Fruit fly (Drosophila melanogaster): ENCODE measurements around the gene Pak3.
A peak's percentile ranks its signal among the peaks of the same experiment; 100 is the strongest.

The Pak3 gene

DNA sequence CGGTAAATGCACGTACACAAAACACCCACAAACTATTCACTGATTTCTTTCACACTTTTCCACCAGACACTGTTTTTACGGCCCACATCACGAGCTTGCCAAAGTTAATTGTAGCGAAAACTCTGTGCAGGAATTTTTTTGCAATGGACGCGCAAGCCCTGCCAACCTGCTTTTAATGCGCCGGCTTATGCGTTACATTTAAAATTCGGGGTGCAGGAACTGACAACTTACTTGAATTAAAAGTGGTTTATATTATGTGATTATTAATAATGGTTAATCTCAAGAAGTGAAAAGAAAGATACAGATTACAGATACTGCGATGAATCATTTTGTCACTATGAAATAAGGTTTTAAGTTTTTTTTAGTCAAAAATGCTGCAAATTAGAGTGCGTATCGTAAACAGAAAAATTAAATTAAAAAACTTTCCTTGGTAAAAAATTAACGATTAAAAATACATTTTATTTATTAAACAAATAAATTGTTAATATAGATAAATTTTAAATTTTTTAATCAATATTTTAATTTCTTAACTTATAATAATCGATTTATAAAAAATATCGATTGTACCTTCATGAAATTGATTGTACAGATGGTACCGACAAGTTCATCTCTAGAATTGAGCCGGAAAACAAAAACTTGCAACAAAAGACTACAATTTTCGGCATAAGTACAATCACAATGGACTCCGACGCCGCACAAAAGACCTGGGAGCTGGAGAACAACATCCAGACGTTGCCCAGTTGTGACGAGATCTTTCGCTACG, 16.1 kb upstream of the Pak3 start, which contains the start of the genes CG42232 and CSN5:
CG42232 (minus strand) TSS at position 163 of the 763 bp plus-strand sequence.
CSN5 (plus strand) TSS at position 599 of the 763 bp plus-strand sequence.
- no peak for TF ChIP-seq noc (tag; optimal IDR thresholded peaks at IDR 0.05)

DNA sequence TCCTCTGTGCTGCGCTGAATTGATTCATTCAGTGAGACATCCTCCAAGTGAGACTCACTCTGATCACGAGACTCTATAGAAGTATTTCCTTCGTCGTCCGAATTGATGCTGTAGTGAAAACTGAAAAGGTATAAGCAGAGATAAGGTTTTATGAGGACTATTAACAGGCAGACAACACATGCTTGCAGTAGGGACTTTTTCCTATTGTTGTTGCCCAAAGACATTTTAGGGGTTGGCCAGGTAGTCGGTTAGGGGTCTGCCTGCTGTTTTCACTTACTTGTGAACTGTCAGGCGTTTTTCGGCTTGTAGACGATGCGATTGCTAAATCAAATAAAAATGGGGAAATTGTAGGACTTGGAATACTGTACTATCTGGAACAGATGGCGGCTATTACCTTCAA, 14.9 kb upstream of the Pak3 start:
- no peak for TF ChIP-seq noc (tag; optimal IDR thresholded peaks at IDR 0.05)

DNA sequence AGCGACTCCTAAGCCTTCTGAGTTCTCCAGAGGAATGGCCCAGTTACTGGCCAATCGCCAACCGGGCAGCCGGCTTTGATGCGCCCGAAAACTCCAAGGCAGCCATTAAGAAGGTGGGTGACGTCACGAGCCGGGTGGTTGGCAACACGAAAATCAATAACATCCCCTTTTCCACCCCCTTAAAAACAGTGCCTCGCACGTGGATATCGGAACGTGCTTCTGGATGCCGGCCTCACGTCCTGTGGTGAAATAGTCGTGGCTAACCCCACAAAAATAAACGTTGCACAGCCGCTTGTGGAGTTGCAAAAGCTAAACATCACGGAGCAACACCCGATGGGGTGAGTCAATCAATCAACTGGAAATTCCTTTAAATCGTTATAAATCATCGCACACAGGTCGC, 3.0 kb upstream of the Pak3 start:
- TF ChIP-seq noc (tag; optimal IDR thresholded peaks at IDR 0.05) = no peak

DNA sequence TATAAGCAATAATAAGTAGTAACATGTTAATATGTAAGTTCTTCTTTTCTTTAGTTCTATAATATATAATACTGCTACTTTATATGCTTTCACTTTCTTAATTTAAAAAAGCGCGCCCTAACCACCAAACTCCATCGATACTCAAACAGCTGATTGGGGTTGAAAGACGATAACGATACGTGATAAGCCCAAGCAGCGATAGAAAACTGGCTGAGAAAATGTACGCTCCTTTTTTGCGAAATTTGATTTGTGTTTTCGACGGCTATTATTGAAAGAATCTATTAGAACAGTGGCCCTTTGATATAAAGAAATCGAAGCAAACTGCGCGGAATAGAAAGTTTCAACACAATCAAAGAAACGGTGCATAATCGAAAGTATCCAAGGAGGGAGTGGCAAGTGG, 2.3 kb upstream of the Pak3 start, which contains the start of gene CG14883:
CG14883 (plus strand) TSS at position 178 of the 400 bp plus-strand sequence.
- no peak for TF ChIP-seq noc (tag; optimal IDR thresholded peaks at IDR 0.05)

DNA sequence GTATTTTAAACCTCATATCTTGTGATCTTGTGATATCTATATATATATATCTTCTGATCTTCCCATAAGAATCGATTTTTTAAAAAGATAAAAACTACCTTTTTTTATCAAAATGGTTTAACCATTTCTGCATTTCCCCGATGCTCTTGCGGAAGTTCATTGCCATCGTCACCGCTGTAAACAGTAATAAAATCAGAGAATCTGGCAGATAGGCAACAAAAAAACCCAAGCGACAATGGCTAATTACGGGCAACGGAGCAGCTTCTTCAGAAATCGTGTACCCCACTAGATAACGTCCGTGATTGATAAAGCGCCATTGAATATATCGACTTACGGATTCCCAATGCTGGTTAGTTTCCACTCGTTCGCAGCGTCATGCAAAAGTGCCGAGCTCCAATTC, 571 bp upstream of the Pak3 start, which contains the start of gene CG10405:
CG10405 (plus strand) TSS at position 301 of the 400 bp plus-strand sequence.
- TF ChIP-seq noc (tag; optimal IDR thresholded peaks at IDR 0.05) = no peak

DNA sequence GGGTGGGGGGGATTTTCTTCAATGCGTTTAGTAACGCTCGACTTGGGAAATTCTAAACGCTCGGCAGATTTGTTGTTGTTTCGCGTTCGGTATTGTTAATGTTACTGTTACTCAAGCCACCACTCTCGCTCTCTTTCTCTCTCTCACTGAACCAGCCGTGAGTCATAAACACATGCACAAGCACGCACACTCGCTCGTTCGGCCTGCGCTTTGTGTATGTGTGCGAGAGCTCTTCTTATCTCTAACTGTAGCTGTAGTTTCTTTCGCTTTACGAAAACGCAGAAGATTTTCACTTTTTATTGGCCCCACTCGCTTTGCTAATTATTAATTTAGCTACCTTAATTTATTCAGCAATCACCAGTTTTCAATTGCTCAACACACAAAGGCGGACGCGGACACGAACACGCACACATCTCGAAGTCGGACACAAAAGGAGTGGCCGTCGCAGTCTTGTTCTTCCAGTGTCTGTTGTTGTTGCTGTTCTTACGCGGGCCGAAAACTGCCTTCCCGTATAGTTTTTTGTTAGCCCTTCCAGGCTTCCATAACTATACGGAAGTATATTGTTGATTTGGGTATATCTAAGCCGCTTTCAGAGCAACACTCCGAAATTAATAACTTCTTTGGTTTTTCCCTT, 550 bp downstream of the Pak3 start:
- TF ChIP-seq noc (tag; optimal IDR thresholded peaks at IDR 0.05) = no peak

DNA sequence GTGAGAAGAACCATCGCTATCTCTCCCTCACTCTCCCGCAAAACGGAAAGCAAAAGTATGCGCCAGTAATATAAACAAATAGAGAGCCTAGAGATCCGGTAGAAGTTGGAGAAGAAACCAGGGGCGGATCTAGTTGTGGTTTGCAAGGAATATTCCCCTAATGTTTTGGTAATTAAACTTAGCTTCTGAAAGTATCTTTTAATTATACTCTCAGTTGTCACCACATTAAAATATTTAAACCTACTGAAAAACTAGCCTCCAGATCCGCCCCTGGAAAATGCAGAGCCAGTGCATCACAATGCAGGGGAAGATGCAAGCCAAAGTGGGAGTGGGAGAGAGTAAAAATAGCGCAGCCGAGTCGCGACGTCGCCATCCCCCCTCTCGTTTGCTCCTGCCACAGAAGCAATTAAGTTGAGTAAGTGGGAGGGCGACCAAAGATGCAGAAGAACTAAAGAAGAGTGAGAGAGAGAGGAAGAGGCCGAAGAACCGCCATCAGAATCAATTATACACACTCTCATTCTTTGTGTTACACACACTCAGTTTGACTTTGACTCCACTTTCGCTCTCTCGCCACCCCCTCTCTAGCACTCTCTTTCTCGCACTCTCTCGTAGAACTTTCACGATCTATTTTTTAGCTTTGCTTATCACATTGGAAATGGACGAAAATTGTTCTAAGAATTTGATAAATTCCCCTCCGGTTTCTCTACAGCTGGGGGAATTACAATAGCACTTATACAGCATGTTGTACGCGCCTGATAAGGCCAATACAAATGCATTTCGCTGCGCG, 4.2 kb downstream of the Pak3 start:
- peak; percentile 84 for TF ChIP-seq noc (tag; optimal IDR thresholded peaks at IDR 0.05)

DNA sequence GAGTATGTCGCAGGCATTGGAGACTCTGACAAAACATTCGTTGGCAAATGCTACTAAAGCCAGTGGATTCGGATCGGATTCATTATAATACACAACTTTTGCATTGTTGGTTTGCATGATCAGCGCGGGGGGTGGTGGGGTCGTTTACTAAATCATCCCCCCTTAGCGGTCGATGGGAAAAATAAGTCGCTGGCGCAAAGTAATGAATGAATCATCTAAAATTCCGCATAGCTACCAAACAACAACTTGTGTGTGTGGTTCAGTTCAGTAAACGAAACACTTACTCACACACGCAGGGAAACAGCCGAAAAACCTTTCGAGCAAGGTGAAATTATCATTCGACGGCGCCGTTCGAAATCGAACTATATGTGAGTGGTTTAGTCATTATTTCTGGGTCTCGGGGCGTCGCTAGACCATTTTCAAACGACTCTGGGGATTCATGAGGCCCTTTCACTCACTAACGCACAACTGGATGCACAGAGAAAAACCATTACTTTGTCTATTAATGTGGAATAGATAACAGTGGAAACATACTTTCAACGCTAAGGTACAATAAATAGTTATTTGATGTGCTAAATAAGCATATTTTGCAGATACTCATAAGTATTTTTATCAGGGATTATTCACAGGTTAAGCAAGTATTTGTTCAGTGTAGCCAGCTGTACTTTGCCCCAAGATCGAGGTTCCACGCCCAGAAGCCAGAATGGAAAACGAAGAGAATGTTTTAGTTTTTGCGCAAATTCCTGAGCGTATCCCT, 5.1 kb downstream of the Pak3 start:
- TF ChIP-seq noc (tag; optimal IDR thresholded peaks at IDR 0.05) = peak; percentile 80

DNA sequence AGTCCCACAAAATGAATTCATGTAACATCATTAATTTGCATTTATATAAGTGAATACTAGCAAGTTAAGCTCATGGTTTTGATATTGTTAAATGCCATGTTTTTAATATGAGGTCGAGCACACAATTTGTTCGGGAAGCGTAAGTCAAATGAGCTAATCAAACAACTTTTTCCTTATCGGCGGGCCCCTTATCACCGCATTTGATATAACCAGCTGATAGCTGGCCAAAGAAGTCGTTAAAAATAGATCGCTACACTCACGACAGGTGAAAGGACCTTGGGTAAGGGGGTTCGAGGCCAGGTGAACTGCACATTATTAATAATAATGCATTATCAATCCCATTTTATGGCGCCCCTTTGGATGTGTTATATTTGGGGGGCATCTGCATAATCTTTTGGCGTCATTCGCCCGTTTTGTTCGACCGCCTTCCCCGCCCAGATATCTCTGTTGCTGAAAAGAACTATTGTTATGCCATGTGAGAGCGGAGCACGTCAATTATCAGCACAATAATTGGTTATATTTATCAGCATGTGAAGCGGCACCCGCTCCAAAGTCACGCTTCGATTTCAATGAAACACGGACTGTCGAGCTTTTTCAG, 6.1 kb downstream of the Pak3 start:
- no peak for TF ChIP-seq noc (tag; optimal IDR thresholded peaks at IDR 0.05)

DNA sequence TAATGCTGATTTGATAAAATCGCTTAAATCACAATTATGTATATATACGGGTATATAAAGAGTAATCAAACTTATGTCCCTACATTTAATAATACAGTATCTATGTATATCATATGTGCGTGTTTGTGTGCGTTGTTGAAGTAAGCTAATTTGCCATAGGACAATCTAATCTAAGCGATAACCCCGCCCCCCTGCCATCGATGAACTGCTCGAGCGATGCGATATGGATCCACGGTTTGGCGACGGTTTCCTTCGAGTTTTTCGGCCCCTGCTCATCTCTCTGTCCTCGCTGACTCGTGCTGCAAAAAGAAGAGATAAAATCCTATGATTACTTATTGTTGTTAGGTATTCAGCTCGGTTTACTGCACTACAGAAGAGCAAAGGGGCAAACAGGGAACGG, 6.8 kb downstream of the Pak3 start:
- peak; percentile 7 for TF ChIP-seq noc (tag; optimal IDR thresholded peaks at IDR 0.05)

DNA sequence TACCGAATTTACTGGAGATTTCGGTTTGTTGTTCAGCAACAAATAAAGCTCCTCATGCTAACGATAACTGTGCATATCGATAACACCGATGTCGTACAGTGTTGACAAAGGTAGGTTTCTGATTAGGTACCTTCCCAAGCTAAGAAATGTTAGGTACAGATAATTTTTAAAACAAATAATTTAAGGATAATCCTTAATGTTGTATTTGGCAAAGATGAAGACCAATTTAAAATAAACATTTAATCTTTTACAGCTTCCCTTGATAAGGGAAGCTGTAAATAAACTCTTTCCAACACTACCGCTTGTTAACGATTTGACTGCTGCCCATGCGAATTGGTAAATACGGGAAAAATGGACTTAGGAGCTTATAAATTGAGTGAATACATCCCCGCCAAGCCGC, 10.7 kb downstream of the Pak3 start, which contains the start of the genes Ttc1 and CG14882:
Ttc1 (minus strand) TSS at position 71 of the 400 bp plus-strand sequence.
CG14882 (plus strand) TSS at position 271 of the 400 bp plus-strand sequence.
- TF ChIP-seq noc (tag; optimal IDR thresholded peaks at IDR 0.05) = peak; percentile 86

DNA sequence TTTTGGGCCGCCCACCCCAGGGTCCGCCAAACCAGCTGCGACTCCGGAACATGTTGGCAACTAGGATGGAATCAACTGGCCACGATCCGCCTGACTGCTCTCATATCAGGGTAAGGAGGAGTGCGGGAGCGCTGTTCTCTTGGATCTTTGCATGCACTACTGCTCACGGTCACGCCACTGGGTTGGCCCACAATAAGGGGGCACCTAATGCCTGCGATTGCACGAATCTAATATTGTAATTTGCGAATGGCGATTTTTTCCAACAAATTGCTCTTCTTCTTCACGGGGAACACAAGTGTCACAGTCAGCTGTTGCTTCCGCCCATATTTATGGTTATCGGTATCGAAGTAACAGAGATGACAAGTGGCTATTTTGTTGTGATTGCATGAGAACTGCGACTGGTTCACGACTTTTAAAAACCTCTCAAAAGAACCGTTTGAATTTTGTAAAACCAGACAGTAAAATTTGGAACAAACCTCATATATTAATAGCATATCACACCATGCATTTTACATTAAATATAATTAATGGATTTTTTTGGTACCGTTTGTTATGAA, 12.2 kb downstream of the Pak3 start, which contains the start of gene ema:
ema (minus strand) TSS at position 295 of the 557 bp plus-strand sequence.
- no peak for TF ChIP-seq noc (tag; optimal IDR thresholded peaks at IDR 0.05)

DNA sequence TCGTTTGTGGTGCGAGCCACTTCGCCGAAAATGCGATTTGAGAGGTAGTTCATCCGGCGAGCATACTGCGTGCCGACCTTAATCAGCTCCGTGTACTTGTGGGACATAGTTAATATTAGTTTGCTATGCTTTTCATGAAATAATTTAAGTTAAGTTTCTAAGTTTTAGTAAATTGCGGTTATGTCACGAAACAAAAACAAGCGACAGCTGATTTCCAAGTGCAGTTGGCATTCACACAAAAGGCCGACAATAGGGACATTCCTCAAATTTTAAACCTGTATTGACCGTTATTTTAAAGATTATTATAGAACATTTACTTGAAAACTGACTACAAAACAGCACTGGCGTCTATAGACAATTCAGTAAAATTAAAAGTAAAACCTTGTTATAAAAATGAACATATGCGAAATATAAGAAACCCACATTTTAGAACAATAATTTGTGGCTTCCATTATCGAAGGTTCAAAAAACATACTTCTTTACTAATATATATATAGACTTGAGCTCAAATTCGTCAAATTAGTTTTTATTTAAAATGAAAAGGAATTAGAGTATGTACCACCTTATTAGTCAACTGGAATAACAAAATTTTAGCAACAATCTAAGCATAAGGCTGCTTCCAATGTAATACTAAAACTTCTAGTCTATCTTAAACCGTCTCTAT, 17.1 kb downstream of the Pak3 start, which contains the start of gene mRpS33:
mRpS33 (minus strand) TSS at position 224 of the 664 bp plus-strand sequence.
- no peak for TF ChIP-seq noc (tag; optimal IDR thresholded peaks at IDR 0.05)

DNA sequence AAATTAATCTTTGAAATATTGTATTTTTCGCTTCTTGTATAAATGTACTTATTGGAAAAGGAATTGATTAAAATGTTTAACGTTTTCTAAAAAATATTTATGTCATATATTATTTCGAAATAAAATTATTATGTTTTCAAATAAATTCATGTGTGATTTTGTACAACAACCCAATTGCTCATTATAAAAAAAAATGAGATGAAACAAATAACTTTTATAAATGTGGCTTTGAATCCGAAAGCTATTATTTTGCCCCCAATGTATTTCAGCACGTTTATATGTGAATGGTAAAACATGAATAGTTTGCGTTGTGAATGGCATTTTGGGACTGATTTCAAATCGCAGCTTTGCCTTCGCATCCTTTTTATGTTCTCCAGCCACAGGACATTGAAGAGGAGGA, 19.0 kb downstream of the Pak3 start, which contains the start of gene CG14881:
CG14881 (plus strand) TSS at position 301 of the 400 bp plus-strand sequence.
- no peak for TF ChIP-seq noc (tag; optimal IDR thresholded peaks at IDR 0.05)

Measured in whole organism, larva.